Worm (Caenorhabditis elegans): ENCODE measurements around the gene Y54G2A.77.

DNA sequence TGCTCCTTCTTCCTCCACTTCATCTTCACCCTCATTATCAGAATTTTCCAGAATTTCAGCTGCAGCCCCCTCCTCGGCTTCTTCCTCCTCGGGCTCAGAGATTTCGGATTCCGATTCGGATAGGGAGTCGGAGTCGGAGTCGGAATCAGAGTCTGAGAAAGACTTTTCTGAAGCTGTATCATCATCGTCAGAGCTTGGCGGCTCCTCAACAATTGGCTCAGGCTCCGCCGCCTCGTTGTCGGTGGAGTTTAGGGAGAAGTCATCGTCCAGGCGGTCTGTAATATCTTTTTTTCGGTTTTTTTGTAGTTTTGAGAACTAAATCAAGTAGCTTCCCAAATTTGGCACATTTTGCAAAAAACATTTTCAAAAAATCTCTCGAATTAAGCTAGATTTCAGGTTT, 8.4 kb downstream of the Y54G2A.77 start:
- TF ChIP-seq him-1 (tag; optimal IDR thresholded peaks at IDR 0.05): no peak
- no peak for TF ChIP-seq W03F9.2 (tag; optimal IDR thresholded peaks at IDR 0.05)

Measured in whole organism, L4/young adult.